Worm (Caenorhabditis elegans): ENCODE data around the gene alfa-1.

alfa-1 gene

ce11 chrII:7708540-7708939 lies 46.2 kb upstream of the alfa-1 start, which contains the start of gene B0495.9 (continued):
- TF ChIP-seq unc-62 (GFP tag; optimal IDR thresholded peaks at IDR 0.05 in 1 of 2) (peak in 1 of 2 experiments; percentile 21), unc-62 (tag; optimal IDR thresholded peaks at IDR 0.05) (no peak), set-16 (GFP tag; IDR thresholded peaks at IDR 0.05) (no peak), R02D3.7 (tag; optimal IDR thresholded peaks at IDR 0.05) (no peak), spr-3 (GFP tag; optimal IDR thresholded peaks at IDR 0.05) (no peak), zip-2 (tag; optimal IDR thresholded peaks at IDR 0.05) (no peak), zag-1 (tag; optimal IDR thresholded peaks at IDR 0.05) (no peak), mdl-1 (tag; optimal IDR thresholded peaks at IDR 0.05) (no peak), jun-1 (tag; optimal IDR thresholded peaks at IDR 0.05) (no peak), zfp-3 (GFP tag; conservative IDR thresholded peaks at IDR 0.05) (no peak), aha-1 (tag) (no peak), dmd-8 (GFP tag; IDR thresholded peaks at IDR 0.05) (no peak), egl-27 (tag; optimal IDR thresholded peaks at IDR 0.05) (no peak), madf-9 (GFP tag; conservative IDR thresholded peaks at IDR 0.05) (no peak), unc-130 (GFP tag; optimal IDR thresholded peaks at IDR 0.05) (peak; percentile 65), Y105C5A.15 (GFP tag; IDR thresholded peaks at IDR 0.05) (no peak), ceh-32 (tag; optimal IDR thresholded peaks at IDR 0.05; ENCODE audit: poor library complexity) (no peak), nhr-237 (tag; optimal IDR thresholded peaks at IDR 0.05) (no peak), daf-19 (GFP tag; conservative IDR thresholded peaks at IDR 0.05) (no peak), daf-8 (GFP tag; IDR thresholded peaks at IDR 0.05) (no peak), D1046.2 (GFP tag; IDR thresholded peaks at IDR 0.05) (no peak), dmd-6 (GFP tag; IDR thresholded peaks at IDR 0.05) (peak; percentile 33; the same call in 1 of the 2 replicates), madf-5 (GFP tag; IDR thresholded peaks at IDR 0.05) (no peak), daf-12 (tag; optimal IDR thresholded peaks at IDR 0.05) (no peak), lin-1 (GFP tag; IDR thresholded peaks at IDR 0.05) (no peak), hif-1 (tag; optimal IDR thresholded peaks at IDR 0.05) (peak in 1 of 2 experiments; percentile 49), Y48G9A.11 (GFP tag; IDR thresholded peaks at IDR 0.05) (no peak), F37D6.2 (tag; optimal IDR thresholded peaks at IDR 0.05) (no peak), skn-1 (tag; optimal IDR thresholded peaks at IDR 0.05) (no peak), lir-3 (tag; optimal IDR thresholded peaks at IDR 0.05) (no peak), nhr-41 (GFP tag; IDR thresholded peaks at IDR 0.05) (0 out of 2 replicates have a peak, but pooled peaks have one; percentile 7), nhr-48 (tag; optimal IDR thresholded peaks at IDR 0.05) (no peak), unc-39 (tag; optimal IDR thresholded peaks at IDR 0.05) (no peak), lin-39 (tag; optimal IDR thresholded peaks at IDR 0.05) (no peak), nhr-77 (tag; optimal IDR thresholded peaks at IDR 0.05) (no peak), php-3 (GFP tag; IDR thresholded peaks at IDR 0.05) (0 out of 2 replicates have a peak, but pooled peaks have one; percentile 15), cey-2 (tag; optimal IDR thresholded peaks at IDR 0.05; ENCODE audit: borderline replicate concordance, insufficient read depth) (no peak), nhr-102 (tag; optimal IDR thresholded peaks at IDR 0.05) (no peak), ztf-11 (tag; optimal IDR thresholded peaks at IDR 0.05) (no peak), mxl-3 (GFP tag; optimal IDR thresholded peaks at IDR 0.05) (peak; percentile 41), lin-15B (tag; optimal IDR thresholded peaks at IDR 0.05) (no peak), F49E8.2 (tag; optimal IDR thresholded peaks at IDR 0.05; ENCODE audit: borderline replicate concordance) (no peak), vab-7 (GFP tag; IDR thresholded peaks at IDR 0.05) (peak; percentile 62; the same call in 1 of the 2 replicates), pqm-1 (tag; optimal IDR thresholded peaks at IDR 0.05) (no peak), ceh-20 (GFP tag; IDR thresholded peaks at IDR 0.05) (no peak), lsy-2 (tag; optimal IDR thresholded peaks at IDR 0.05) (peak in 1 of 2 experiments; percentile 52), ZK337.2 (GFP tag; IDR thresholded peaks at IDR 0.05) (no peak), egl-43 (GFP tag; IDR thresholded peaks at IDR 0.05) (no peak), dpl-1 (GFP tag; optimal IDR thresholded peaks at IDR 0.05) (peak; percentile 43), zfp-2 (tag; optimal IDR thresholded peaks at IDR 0.05) (no peak), T20F7.1 (GFP tag; optimal IDR thresholded peaks at IDR 0.05) (no peak), ctbp-1 (GFP tag; IDR thresholded peaks at IDR 0.05) (peak; percentile 51; the same call in 1 of the 2 replicates)

Measured in whole organism, L4 larva.